Fruit fly (Drosophila melanogaster) whole organism: Measurements from ENCODE around the gene CG5194.

ENCODE experiments used
- CG8478 ChIP-seq: fragments of >200 bp; optimal IDR thresholded peaks from 2 replicates; lab custom pipeline; 2018; ENCODE audit warnings: inconsistent platforms
- Dll ChIP-seq: fragments of >200 bp; optimal IDR thresholded peaks from 2 replicates; lab custom pipeline; 2017
- EcR ChIP-seq, 2 experiments: fragments of >200 bp; optimal IDR thresholded peaks; 2 replicates each; lab custom pipeline; 2017; ENCODE audit warnings: missing biosample characterization in 2 of 2, missing genetic modification characterization in 2 of 2, missing genetic modification reagents in 2 of 2
- pan ChIP-seq: fragments of >200 bp; optimal IDR thresholded peaks from 2 replicates; lab custom pipeline; 2017
- psq ChIP-seq: fragments of >200 bp; optimal IDR thresholded peaks from 2 replicates; lab custom pipeline; 2017
- usp ChIP-seq: fragments of >200 bp; optimal IDR thresholded peaks from 2 replicates; lab custom pipeline; 2017; ENCODE audit warnings: missing biosample characterization, missing genetic modification characterization, mixed read lengths

CG5194 gene

DNA sequence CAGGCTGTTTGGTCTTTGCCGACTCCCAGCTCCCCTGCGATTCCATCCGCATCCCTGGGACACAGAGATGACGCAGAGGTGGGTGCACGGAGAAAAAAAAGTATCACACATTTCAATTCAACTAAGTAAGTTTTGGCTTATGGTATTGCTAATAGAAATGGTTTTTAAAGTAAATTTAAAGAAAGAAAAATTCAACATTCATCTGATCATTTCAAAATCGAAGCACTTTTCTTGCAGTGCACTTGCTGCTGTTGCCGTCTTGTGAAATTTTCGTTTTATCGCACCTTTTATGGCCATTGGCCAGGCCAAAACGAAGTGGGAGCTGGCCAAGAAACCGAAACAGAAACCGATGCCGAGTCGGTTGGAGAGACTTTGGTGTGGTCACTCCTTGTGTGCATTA is 35.7 kb upstream of the CG5194 start:
- TF ChIP-seq psq (lab: Kevin White, UChicago), result no peak
- TF ChIP-seq EcR (GFP tag; optimal IDR thresholded peaks at IDR 0.05; lab: Kevin White, UChicago), result no peak
- TF ChIP-seq Dll (lab: Kevin White, UChicago), result no peak
- TF ChIP-seq CG8478 (lab: Kevin White, UChicago), result no peak
- no peak for TF ChIP-seq pan (lab: Kevin White, UChicago)
- TF ChIP-seq usp (GFP tag; lab: Kevin White, UChicago), result no peak

DNA sequence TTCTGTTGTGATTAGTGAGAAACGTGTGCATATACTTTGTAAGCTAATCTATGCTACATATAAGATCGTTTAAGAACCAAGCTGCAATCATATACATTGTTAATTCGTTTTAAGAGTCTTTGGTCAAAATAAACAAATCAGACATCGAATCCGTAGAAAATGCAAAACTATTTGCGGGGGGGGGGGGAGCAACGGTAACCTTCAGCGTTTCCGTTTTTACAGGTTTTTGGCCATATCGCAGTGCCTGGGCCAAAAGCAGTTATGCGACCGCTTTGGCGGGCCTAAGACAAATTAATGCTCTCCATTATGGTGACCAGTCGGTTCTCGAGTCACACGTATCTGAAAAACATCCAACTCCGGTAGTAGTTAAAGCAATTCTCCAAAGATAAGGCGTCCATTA is 35.3 kb upstream of the CG5194 start:
- no peak for TF ChIP-seq psq (lab: Kevin White, UChicago)
- TF ChIP-seq pan (lab: Kevin White, UChicago), result peak; percentile 24
- no peak for TF ChIP-seq CG8478 (lab: Kevin White, UChicago)
- no peak for TF ChIP-seq EcR (GFP tag; optimal IDR thresholded peaks at IDR 0.05; lab: Kevin White, UChicago)
- no peak for TF ChIP-seq Dll (lab: Kevin White, UChicago)
- TF ChIP-seq usp (GFP tag; lab: Kevin White, UChicago), result no peak

dm6 chr3L:9043648-9044047 is 34.0 kb upstream of the CG5194 start:
- TF ChIP-seq Dll (lab: Kevin White, UChicago) (no peak), psq (lab: Kevin White, UChicago) (no peak)

DNA sequence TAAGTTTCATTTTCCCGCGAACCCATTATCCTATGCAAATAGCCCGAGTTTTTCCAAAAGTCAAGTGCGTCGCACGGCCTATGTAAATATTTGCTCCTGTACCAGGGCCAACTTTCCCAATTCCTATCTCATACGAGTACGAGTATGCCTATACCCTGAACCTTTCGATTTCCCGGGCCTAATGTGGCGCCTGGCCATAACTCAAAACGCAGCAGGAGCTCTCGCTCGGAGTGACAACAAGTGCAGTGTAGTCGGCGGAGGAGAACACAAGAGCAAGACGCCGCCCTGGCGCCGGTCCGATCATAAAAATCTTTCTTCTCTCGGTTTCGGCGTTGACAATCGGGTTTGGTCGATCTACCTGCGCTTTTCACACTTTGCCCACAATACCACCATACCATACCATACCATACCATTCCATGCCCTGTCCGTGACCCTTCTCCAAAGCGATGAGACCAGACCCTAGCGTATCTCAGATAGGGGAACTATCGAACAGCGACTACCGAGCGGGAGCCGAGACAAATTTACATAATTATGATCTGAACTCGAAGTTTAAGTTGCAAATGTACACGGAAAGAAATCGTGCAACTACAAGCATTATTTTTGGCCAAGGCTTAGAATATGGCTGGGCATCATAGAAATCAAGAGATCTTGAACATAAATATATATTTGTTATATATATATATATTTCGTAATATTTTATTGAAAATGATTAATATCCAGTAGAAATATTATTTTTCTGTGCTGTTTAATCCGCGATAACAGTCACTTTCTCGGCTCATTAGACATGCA is 32.8 kb upstream of the CG5194 start:
- no peak for TF ChIP-seq CG8478 (lab: Kevin White, UChicago)
- no peak for TF ChIP-seq psq (lab: Kevin White, UChicago)
- TF ChIP-seq Dll (lab: Kevin White, UChicago), result no peak
- no peak for TF ChIP-seq pan (lab: Kevin White, UChicago)
- TF ChIP-seq usp (GFP tag; lab: Kevin White, UChicago), result no peak
- TF ChIP-seq EcR (GFP tag; optimal IDR thresholded peaks at IDR 0.05; lab: Kevin White, UChicago), result no peak

- TF ChIP-seq psq (lab: Kevin White, UChicago), result no peak
- TF ChIP-seq CG8478 (lab: Kevin White, UChicago), result no peak
- peak; percentile 35 for TF ChIP-seq Dll (lab: Kevin White, UChicago)
- TF ChIP-seq EcR (GFP tag; optimal IDR thresholded peaks at IDR 0.05; lab: Kevin White, UChicago), result no peak
Observed at dm6 chr3L:9041042-9041477, 31.4 kb upstream of the CG5194 start, which contains the start of gene Doc1. Gene Doc1, plus strand, starts transcription at chr3L:9041375.

- TF ChIP-seq pan (lab: Kevin White, UChicago), result no peak
- no peak for TF ChIP-seq usp (GFP tag; lab: Kevin White, UChicago)
- TF ChIP-seq Dll (lab: Kevin White, UChicago), result no peak
- TF ChIP-seq psq (lab: Kevin White, UChicago), result no peak
- no peak for TF ChIP-seq CG8478 (lab: Kevin White, UChicago)
- TF ChIP-seq EcR (GFP tag; optimal IDR thresholded peaks at IDR 0.05; lab: Kevin White, UChicago), result no peak
Observed at dm6 chr3L:9039189-9039588, 29.6 kb upstream of the CG5194 start.

DNA sequence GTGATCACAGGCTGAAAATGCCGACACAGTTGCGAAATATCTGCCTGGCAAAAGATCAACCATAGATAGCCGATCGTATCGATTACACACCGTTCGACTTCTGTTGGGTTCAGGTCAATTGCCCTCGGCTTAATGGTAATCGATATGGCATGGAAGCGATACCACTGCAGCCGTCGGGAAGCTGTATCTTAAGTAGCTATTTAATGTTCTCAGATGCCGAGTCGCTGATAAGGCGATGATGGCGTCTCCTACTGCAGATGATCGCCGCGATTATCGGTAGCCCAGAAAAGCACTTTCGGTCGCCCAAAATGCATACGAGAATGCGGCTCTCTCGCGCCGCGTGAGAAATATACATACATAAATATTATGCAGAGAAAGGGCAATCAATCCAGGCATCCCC is 28.0 kb upstream of the CG5194 start:
- no peak for TF ChIP-seq psq (lab: Kevin White, UChicago)
- TF ChIP-seq EcR (GFP tag; optimal IDR thresholded peaks at IDR 0.05; lab: Kevin White, UChicago), result no peak
- no peak for TF ChIP-seq CG8478 (lab: Kevin White, UChicago)
- TF ChIP-seq Dll (lab: Kevin White, UChicago), result no peak
- TF ChIP-seq pan (lab: Kevin White, UChicago), result no peak
- no peak for TF ChIP-seq usp (GFP tag; lab: Kevin White, UChicago)

- TF ChIP-seq Dll (lab: Kevin White, UChicago), result peak; percentile 67
- TF ChIP-seq psq (lab: Kevin White, UChicago), result no peak
Observed at dm6 chr3L:9033999-9034626, 24.5 kb upstream of the CG5194 start.

- no peak for TF ChIP-seq psq (lab: Kevin White, UChicago)
- no peak for TF ChIP-seq pan (lab: Kevin White, UChicago)
- TF ChIP-seq Dll (lab: Kevin White, UChicago), result no peak
- no peak for TF ChIP-seq CG8478 (lab: Kevin White, UChicago)
- no peak for TF ChIP-seq EcR (GFP tag; optimal IDR thresholded peaks at IDR 0.05; lab: Kevin White, UChicago)
- no peak for TF ChIP-seq usp (GFP tag; lab: Kevin White, UChicago)
Observed at dm6 chr3L:9033537-9033936, 23.9 kb upstream of the CG5194 start.

DNA sequence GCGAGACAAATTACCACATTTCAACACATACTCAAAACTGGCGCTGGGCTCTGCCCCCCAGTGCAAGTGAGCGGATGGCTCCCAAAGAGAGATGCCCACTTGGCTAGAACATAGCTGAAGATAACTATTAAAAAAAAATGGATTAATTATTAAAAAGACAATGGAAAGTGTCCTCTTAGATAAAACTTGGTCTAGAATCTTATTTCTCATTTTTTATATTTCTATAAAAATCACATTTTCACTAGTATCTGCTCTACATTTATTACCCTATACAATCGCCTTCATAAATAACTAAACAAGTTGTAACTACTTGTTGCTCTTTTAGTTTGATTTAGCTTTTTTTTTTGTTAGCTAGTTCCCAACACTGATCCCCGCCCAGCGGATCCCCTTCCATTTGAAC is 23.2 kb upstream of the CG5194 start:
- no peak for TF ChIP-seq psq (lab: Kevin White, UChicago)
- no peak for TF ChIP-seq Dll (lab: Kevin White, UChicago)
- TF ChIP-seq usp (GFP tag; lab: Kevin White, UChicago), result no peak
- no peak for TF ChIP-seq EcR (GFP tag; optimal IDR thresholded peaks at IDR 0.05; lab: Kevin White, UChicago)
- TF ChIP-seq pan (lab: Kevin White, UChicago), result no peak
- no peak for TF ChIP-seq CG8478 (lab: Kevin White, UChicago)

- TF ChIP-seq EcR (GFP tag; optimal IDR thresholded peaks at IDR 0.05; lab: Kevin White, UChicago) (no peak), Dll (lab: Kevin White, UChicago) (no peak), psq (lab: Kevin White, UChicago) (no peak), usp (GFP tag; lab: Kevin White, UChicago) (no peak), pan (lab: Kevin White, UChicago) (no peak), CG8478 (lab: Kevin White, UChicago) (no peak)
Observed at dm6 chr3L:9029183-9029789, 19.6 kb upstream of the CG5194 start.
